Fruit fly (Drosophila melanogaster) whole organism, embryonic: Measurements from ENCODE around the gene Glys.

Source experiments
- Adf1 ChIP-seq: fragments of 200-800 bp; sonication (Bioruptor generic); IDR thresholded peaks from 2 replicates; pipeline ENCODE4 v1.3.6; 2022; ENCODE audit warnings: missing biosample characterization, missing genetic modification characterization
- CG10209 ChIP-seq: fragments of 200-800 bp; sonication (Bioruptor generic); optimal IDR thresholded peaks from 3 replicates; lab custom pipeline; 2017; ENCODE audit warnings: missing biosample characterization, mild to moderate bottlenecking, missing genetic modification characterization, missing genetic modification reagents
- CG10366 ChIP-seq: fragments of 200-800 bp; sonication (Bioruptor generic); IDR thresholded peaks from 2 replicates; pipeline ENCODE4 v1.3.6; 2022; ENCODE audit warnings: missing biosample characterization, missing genetic modification characterization
- CG10565 ChIP-seq: fragments of 200-800 bp; sonication (Bioruptor generic); optimal IDR thresholded peaks from 3 replicates; lab custom pipeline; 2016; ENCODE audit warnings: missing biosample characterization, mild to moderate bottlenecking, missing genetic modification characterization
- CG11085 ChIP-seq: fragments of 200-800 bp; sonication (Bioruptor generic); IDR thresholded peaks from 2 replicates; pipeline ENCODE4 v1.3.6; 2022; ENCODE audit warnings: missing biosample characterization, missing genetic modification characterization
- CG11696 ChIP-seq: fragments of 200-800 bp; sonication (Bioruptor generic); IDR thresholded peaks from 2 replicates; pipeline ENCODE4 v1.3.6; 2022; ENCODE audit warnings: missing biosample characterization, missing genetic modification characterization
- CG12299 ChIP-seq: fragments of 200-800 bp; sonication (Bioruptor generic); optimal IDR thresholded peaks from 2 replicates; lab custom pipeline; 2018; ENCODE audit warnings: missing biosample characterization, mild to moderate bottlenecking, missing genetic modification characterization
- CG13775 ChIP-seq: fragments of 200-800 bp; sonication (Bioruptor generic); optimal IDR thresholded peaks from 3 replicates; lab custom pipeline; 2017; ENCODE audit warnings: missing biosample characterization, mild to moderate bottlenecking, missing genetic modification characterization
- CG15479 ChIP-seq: fragments of 200-800 bp; sonication (Bioruptor generic); optimal IDR thresholded peaks from 3 replicates; lab custom pipeline; 2019; ENCODE audit warnings: missing biosample characterization, mild to moderate bottlenecking, missing genetic modification characterization, moderate library complexity
- CG17361 ChIP-seq: fragments of 200-800 bp; sonication (Bioruptor generic); IDR thresholded peaks from 3 replicates; pipeline ENCODE4 v1.3.6; 2022; ENCODE audit warnings: missing biosample characterization, missing genetic modification characterization
- CG18011 ChIP-seq: fragments of 200-800 bp; sonication (Bioruptor generic); optimal IDR thresholded peaks from 2 replicates; lab custom pipeline; 2017; ENCODE audit warnings: missing biosample characterization, missing genetic modification characterization, mild to moderate bottlenecking, moderate library complexity, missing genotype
- CG1832 ChIP-seq: fragments of 200-800 bp; sonication (Bioruptor generic); optimal IDR thresholded peaks from 2 replicates; lab custom pipeline; 2017; ENCODE audit warnings: missing biosample characterization, mild to moderate bottlenecking, missing genetic modification characterization, inconsistent platforms
- CG2199 ChIP-seq: fragments of 200-800 bp; sonication (Bioruptor generic); IDR thresholded peaks from 3 replicates; pipeline ENCODE4 v1.3.6; 2022; ENCODE audit warnings: missing biosample characterization, missing genetic modification characterization
- CG2678 ChIP-seq: fragments of 200-800 bp; sonication (Bioruptor generic); optimal IDR thresholded peaks from 3 replicates; lab custom pipeline; 2019; ENCODE audit warnings: missing biosample characterization, mild to moderate bottlenecking, missing genetic modification characterization, moderate library complexity
- CG2712 ChIP-seq: fragments of 200-800 bp; optimal IDR thresholded peaks from 3 replicates; lab custom pipeline; 2019; ENCODE audit warnings: missing biosample characterization, mild to moderate bottlenecking, missing genetic modification characterization, moderate library complexity
- CG30020 ChIP-seq: fragments of 200-800 bp; optimal IDR thresholded peaks from 2 replicates; lab custom pipeline; 2019; ENCODE audit warnings: missing biosample characterization, mild to moderate bottlenecking, missing genetic modification characterization, moderate library complexity
- CG30431 ChIP-seq: fragments of 200-800 bp; sonication (Bioruptor generic); optimal IDR thresholded peaks from 2 replicates; lab custom pipeline; 2017; ENCODE audit warnings: missing biosample characterization, missing genetic modification characterization
- CG31441 ChIP-seq: fragments of 200-800 bp; sonication (Bioruptor generic); IDR thresholded peaks from 2 replicates; pipeline ENCODE4 v1.3.6; 2022; ENCODE audit warnings: missing biosample characterization, missing genetic modification characterization
- CG34376 ChIP-seq: fragments of 200-800 bp; sonication (Bioruptor generic); optimal IDR thresholded peaks from 2 replicates; lab custom pipeline; 2018; ENCODE audit warnings: missing biosample characterization, mild to moderate bottlenecking, missing genetic modification characterization
- CG34422 ChIP-seq: fragments of 200-800 bp; sonication (Bioruptor generic); IDR thresholded peaks from 3 replicates; pipeline ENCODE4 v1.3.6; 2022; ENCODE audit warnings: missing biosample characterization, missing genetic modification characterization
- CG3847 ChIP-seq: fragments of 200-800 bp; sonication (Bioruptor generic); IDR thresholded peaks from 2 replicates; pipeline ENCODE4 v1.3.6; 2022; ENCODE audit warnings: missing biosample characterization, missing genetic modification characterization
- CG6654 ChIP-seq: fragments of 200-800 bp; sonication (Bioruptor generic); optimal IDR thresholded peaks from 2 replicates; lab custom pipeline; 2017; ENCODE audit warnings: missing biosample characterization, mild to moderate bottlenecking, missing genetic modification characterization
- CG8388 ChIP-seq: fragments of 200-800 bp; sonication (Bioruptor generic); optimal IDR thresholded peaks from 2 replicates; lab custom pipeline; 2019; ENCODE audit warnings: missing biosample characterization, mild to moderate bottlenecking, missing genetic modification characterization, moderate library complexity
- CrebB ChIP-seq: fragments of 200-800 bp; sonication (Bioruptor generic); optimal IDR thresholded peaks from 3 replicates; lab custom pipeline; 2018; ENCODE audit warnings: missing biosample characterization, mild to moderate bottlenecking, missing genetic modification characterization
- D ChIP-seq, 2 experiments: fragments of 200-800 bp in 1 of 2; fragments of >200 bp in 1 of 2; sonication (Bioruptor generic) in 1 of 2; optimal IDR thresholded peaks; 2 replicates in 1 of 2; 3 replicates in 1 of 2; lab custom pipeline; 2017; ENCODE audit warnings: mild to moderate bottlenecking in 1 of 2, missing biosample characterization in 1 of 2, missing genetic modification characterization in 1 of 2, missing genetic modification reagents in 1 of 2
- Dp ChIP-seq: fragments of 200-800 bp; sonication (Bioruptor generic); optimal IDR thresholded peaks from 2 replicates; lab custom pipeline; 2018; ENCODE audit warnings: missing biosample characterization, mild to moderate bottlenecking, missing genetic modification characterization, moderate library complexity
- Drgx ChIP-seq: fragments of 200-800 bp; sonication (Bioruptor generic); IDR thresholded peaks from 2 replicates; pipeline ENCODE4 v1.3.6; 2022; ENCODE audit warnings: missing biosample characterization, missing genetic modification characterization
- E2f2 ChIP-seq: fragments of 200-800 bp; sonication (Bioruptor generic); IDR thresholded peaks from 2 replicates; pipeline ENCODE4 v1.3.6; 2022; ENCODE audit warnings: missing biosample characterization, missing genetic modification characterization
- Fer3 ChIP-seq: fragments of 200-800 bp; sonication (Bioruptor generic); optimal IDR thresholded peaks from 2 replicates; lab custom pipeline; 2018; ENCODE audit warnings: missing biosample characterization, mild to moderate bottlenecking, missing genetic modification characterization, moderate library complexity
- HmgD ChIP-seq: fragments of 200-800 bp; sonication (Bioruptor generic); optimal IDR thresholded peaks from 3 replicates; lab custom pipeline; 2016; ENCODE audit warnings: missing biosample characterization, missing genetic modification characterization
- Hmr ChIP-seq: fragments of 200-800 bp; sonication (Bioruptor generic); optimal IDR thresholded peaks from 3 replicates; lab custom pipeline; 2017; ENCODE audit warnings: mild to moderate bottlenecking, missing biosample characterization, missing genetic modification reagents, missing genetic modification characterization
- Hr78 ChIP-seq, 2 experiments: fragments of 200-800 bp in 1 of 2; fragments of >200 bp in 1 of 2; sonication (Bioruptor generic) in 1 of 2; optimal IDR thresholded peaks; 2 replicates each; lab custom pipeline; 2017 to 2019; ENCODE audit warnings: missing biosample characterization in 2 of 2, missing genetic modification characterization in 2 of 2, mild to moderate bottlenecking in 1 of 2, moderate library complexity in 1 of 2
- MTF-1 ChIP-seq: fragments of 200-800 bp; sonication (Bioruptor generic); optimal IDR thresholded peaks from 2 replicates; lab custom pipeline; 2018; ENCODE audit warnings: missing biosample characterization, mild to moderate bottlenecking, missing genetic modification characterization, borderline replicate concordance
- TFAM ChIP-seq: fragments of 200-800 bp; sonication (Bioruptor generic); optimal IDR thresholded peaks from 2 replicates; lab custom pipeline; 2017; ENCODE audit warnings: missing biosample characterization, missing genetic modification characterization, inconsistent platforms
- Xrp1 ChIP-seq: fragments of 200-800 bp; sonication (Bioruptor generic); IDR thresholded peaks from 2 replicates; pipeline ENCODE4 v1.3.6; 2022; ENCODE audit warnings: missing biosample characterization, missing genetic modification characterization
- amos ChIP-seq: fragments of 200-800 bp; sonication (Bioruptor generic); IDR thresholded peaks from 2 replicates; pipeline ENCODE4 v1.3.6; 2022; ENCODE audit warnings: missing biosample characterization, missing genetic modification characterization; ENCODE audit not compliant: partially characterized antibody
- az2 ChIP-seq: fragments of 200-800 bp; sonication (Bioruptor generic); optimal IDR thresholded peaks from 3 replicates; lab custom pipeline; 2016; ENCODE audit warnings: missing biosample characterization, missing genetic modification characterization
- danr ChIP-seq: fragments of 200-800 bp; sonication (Bioruptor generic); IDR thresholded peaks from 2 replicates; pipeline ENCODE4 v1.3.6; 2022; ENCODE audit warnings: missing biosample characterization, missing genetic modification characterization
- dati ChIP-seq: fragments of 200-800 bp; sonication (Bioruptor generic); IDR thresholded peaks from 2 replicates; pipeline ENCODE4 v1.3.6; 2022; ENCODE audit warnings: missing biosample characterization, missing genetic modification characterization
- gcm2 ChIP-seq: fragments of 200-800 bp; sonication (Bioruptor generic); optimal IDR thresholded peaks from 2 replicates; lab custom pipeline; 2016; ENCODE audit warnings: missing biosample characterization, missing genetic modification characterization
- gem ChIP-seq: fragments of 200-800 bp; sonication (Bioruptor generic); optimal IDR thresholded peaks from 2 replicates; lab custom pipeline; 2019; ENCODE audit warnings: missing biosample characterization, mild to moderate bottlenecking, missing genetic modification characterization, moderate library complexity
- gsb-n ChIP-seq: fragments of 200-800 bp; sonication (Bioruptor generic); optimal IDR thresholded peaks from 3 replicates; lab custom pipeline; 2018; ENCODE audit warnings: missing biosample characterization, mild to moderate bottlenecking, missing genetic modification characterization
- ind ChIP-seq: fragments of 200-800 bp; sonication (Bioruptor generic); optimal IDR thresholded peaks from 3 replicates; lab custom pipeline; 2016; ENCODE audit warnings: missing biosample characterization, missing genetic modification characterization
- kay ChIP-seq: fragments of 200-800 bp; sonication (Bioruptor generic); optimal IDR thresholded peaks from 2 replicates; lab custom pipeline; 2016; ENCODE audit warnings: missing biosample characterization, missing genetic modification characterization
- kni ChIP-seq: fragments of 200-800 bp; sonication (Bioruptor generic); optimal IDR thresholded peaks from 3 replicates; lab custom pipeline; 2017; ENCODE audit warnings: mild to moderate bottlenecking, missing biosample characterization, missing genetic modification reagents, missing genetic modification characterization
- pnt ChIP-seq: fragments of 200-800 bp; sonication (Bioruptor generic); optimal IDR thresholded peaks from 3 replicates; lab custom pipeline; 2016; ENCODE audit warnings: missing biosample characterization, missing genetic modification characterization
- rib ChIP-seq: fragments of 200-800 bp; sonication (Bioruptor generic); IDR thresholded peaks from 2 replicates; pipeline ENCODE4 v1.3.6; 2022; ENCODE audit warnings: missing biosample characterization, missing genetic modification characterization
- run ChIP-seq: fragments of 200-800 bp; sonication (Bioruptor generic); optimal IDR thresholded peaks from 3 replicates; lab custom pipeline; 2018; ENCODE audit warnings: missing biosample characterization, mild to moderate bottlenecking, missing genetic modification characterization
- scrt ChIP-seq: fragments of 200-800 bp; sonication (Bioruptor generic); optimal IDR thresholded peaks from 2 replicates; lab custom pipeline; 2018; ENCODE audit warnings: missing biosample characterization, mild to moderate bottlenecking, missing genetic modification characterization, moderate library complexity
- sr ChIP-seq: fragments of 200-800 bp; sonication (Bioruptor generic); IDR thresholded peaks from 3 replicates; pipeline ENCODE4 v1.3.6; 2022; ENCODE audit warnings: missing biosample characterization, missing genetic modification characterization

The Glys gene

dm6 chr3R:15095550-15096031 is 51.7 kb downstream of the Glys start, which contains the start of gene CG6966 (continued):
- TF ChIP-seq CG11085 = no peak
- TF ChIP-seq D (optimal IDR thresholded peaks at IDR 0.05; lab: Kevin White, UChicago) = peak; percentile 42
- TF ChIP-seq D (GFP tag; optimal IDR thresholded peaks at IDR 0.05; lab: Kevin White, UChicago) = peak; percentile 86
- TF ChIP-seq pnt (GFP tag; lab: Kevin White, UChicago) = peak; percentile 91
- TF ChIP-seq CG2678 (tag; lab: Kevin White, UChicago) = peak; percentile 80
- TF ChIP-seq Dp (GFP tag; lab: Kevin White, UChicago) = peak; percentile 97
- peak; percentile 90 for TF ChIP-seq scrt
- no peak for TF ChIP-seq rib (GFP tag; lab: Robert Waterston, UW)
- TF ChIP-seq ind (GFP tag; lab: Kevin White, UChicago) = peak; percentile 90
- no peak for TF ChIP-seq CG11696 (GFP tag; lab: Robert Waterston, UW)
- peak; percentile 96 for TF ChIP-seq MTF-1 (GFP tag; lab: Kevin White, UChicago)
- TF ChIP-seq Hmr (GFP tag; lab: Kevin White, UChicago) = peak; percentile 99
- TF ChIP-seq Hr78 (GFP tag; optimal IDR thresholded peaks at IDR 0.05; lab: Kevin White, UChicago) = no peak
- peak; percentile 86 for TF ChIP-seq gem (tag; lab: Kevin White, UChicago)
- peak; percentile 72 for TF ChIP-seq TFAM (GFP tag; lab: Kevin White, UChicago)
- no peak for TF ChIP-seq CG2199 (GFP tag; lab: Robert Waterston, UW)
- TF ChIP-seq CG30020 = peak; percentile 58
- TF ChIP-seq CG10565 (GFP tag; lab: Kevin White, UChicago) = peak; percentile 86
- peak; percentile 91 for TF ChIP-seq CG12299
- peak; percentile 93 for TF ChIP-seq gcm2 (GFP tag; lab: Kevin White, UChicago)
- TF ChIP-seq sr = no peak
- no peak for TF ChIP-seq CG15479 (GFP tag; lab: Kevin White, UChicago)
- no peak for TF ChIP-seq CG31441 (GFP tag; lab: Robert Waterston, UW)
- TF ChIP-seq CrebB = peak; percentile 97
- TF ChIP-seq HmgD = peak; percentile 98
- TF ChIP-seq CG6654 (GFP tag; lab: Kevin White, UChicago) = peak; percentile 66
- TF ChIP-seq CG34422 (GFP tag; lab: Robert Waterston, UW) = no peak
- TF ChIP-seq Fer3 (tag; lab: Kevin White, UChicago) = peak; percentile 94
- peak; percentile 97 for TF ChIP-seq CG34376 (GFP tag; lab: Kevin White, UChicago)
- peak; percentile 100 for TF ChIP-seq CG18011 (GFP tag; lab: Kevin White, UChicago)
- TF ChIP-seq Xrp1 (GFP tag; lab: Robert Waterston, UW) = no peak
- TF ChIP-seq amos (GFP tag; lab: Robert Waterston, UW) = no peak
- TF ChIP-seq CG30431 (GFP tag; lab: Kevin White, UChicago) = peak; percentile 96
- peak; percentile 97 for TF ChIP-seq CG10209
- TF ChIP-seq Drgx (GFP tag; lab: Robert Waterston, UW) = no peak
- TF ChIP-seq run (tag; lab: Kevin White, UChicago) = peak; percentile 80
- no peak for TF ChIP-seq CG3847 (GFP tag; lab: Robert Waterston, UW)
- peak; percentile 91 for TF ChIP-seq gsb-n
- TF ChIP-seq az2 (GFP tag; lab: Kevin White, UChicago) = peak; percentile 93
- TF ChIP-seq danr (GFP tag; lab: Robert Waterston, UW) = no peak
- TF ChIP-seq kni (GFP tag; lab: Kevin White, UChicago) = peak; percentile 83
- TF ChIP-seq Adf1 (GFP tag; lab: Robert Waterston, UW) = no peak
- no peak for TF ChIP-seq E2f2 (GFP tag; lab: Robert Waterston, UW)
- no peak for TF ChIP-seq dati (GFP tag; lab: Robert Waterston, UW)
- TF ChIP-seq CG2712 = peak; percentile 88
- no peak for TF ChIP-seq CG10366 (GFP tag; lab: Robert Waterston, UW)
- peak; percentile 96 for TF ChIP-seq CG13775 (GFP tag; lab: Kevin White, UChicago)
- TF ChIP-seq kay (GFP tag; lab: Kevin White, UChicago) = peak; percentile 77
- no peak for TF ChIP-seq CG17361 (GFP tag; lab: Robert Waterston, UW)
- TF ChIP-seq CG8388 (GFP tag; lab: Kevin White, UChicago) = peak; percentile 88
- no peak for TF ChIP-seq CG1832 (GFP tag; lab: Kevin White, UChicago)
